Worm (Caenorhabditis elegans): ENCODE results near the gene F58F12.4.

DNA sequence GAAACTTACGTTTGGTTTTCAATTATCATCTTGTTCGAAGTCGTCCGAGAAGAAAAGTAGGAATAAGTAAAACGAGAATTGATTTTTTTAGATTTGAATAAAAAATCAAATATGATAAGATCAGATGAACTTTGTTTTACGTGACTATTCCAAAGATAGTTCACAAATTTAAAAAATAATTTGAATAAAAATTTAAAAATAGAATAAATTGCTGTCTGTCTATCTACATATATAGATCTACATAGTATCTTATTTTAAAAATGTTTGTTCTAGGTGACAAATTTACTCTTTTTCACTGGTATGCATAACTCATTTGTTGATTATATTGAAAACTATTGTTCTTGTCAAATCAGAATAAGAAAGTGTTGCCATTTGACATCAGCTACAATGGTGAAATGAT, 1.4 kb downstream of the F58F12.4 start, which contains the start of gene F58F12.2:
- TF ChIP-seq lin-11 (tag; optimal IDR thresholded peaks at IDR 0.05) (no peak), che-1 (tag; optimal IDR thresholded peaks at IDR 0.05) (no peak), dve-1 (tag; optimal IDR thresholded peaks at IDR 0.05) (no peak), nfya-1 (tag; optimal IDR thresholded peaks at IDR 0.05) (no peak), rnt-1 (tag; optimal IDR thresholded peaks at IDR 0.05) (no peak), nhr-232 (tag; optimal IDR thresholded peaks at IDR 0.05) (no peak)

All from whole organism, late embryonic.